Fruit fly (Drosophila melanogaster) whole organism: ENCODE results near the gene CG13045.

Experiments used
- psq ChIP-seq: fragments of >200 bp; optimal IDR thresholded peaks from 2 replicates; lab custom pipeline; 2017
- usp ChIP-seq: fragments of >200 bp; optimal IDR thresholded peaks from 2 replicates; lab custom pipeline; 2017; ENCODE audit warnings: missing biosample characterization, missing genetic modification characterization, mixed read lengths

dm6 chr3L:16319399-16319906 lies 28.7 kb upstream of the CG13045 start, which contains the start of the genes CG13041 and CG13060:
- no peak for TF ChIP-seq psq
- TF ChIP-seq usp (GFP tag; lab: Kevin White, UChicago): no peak
